Worm (Caenorhabditis elegans): ENCODE data around the gene F07G11.2.

Gene F07G11.2

DNA sequence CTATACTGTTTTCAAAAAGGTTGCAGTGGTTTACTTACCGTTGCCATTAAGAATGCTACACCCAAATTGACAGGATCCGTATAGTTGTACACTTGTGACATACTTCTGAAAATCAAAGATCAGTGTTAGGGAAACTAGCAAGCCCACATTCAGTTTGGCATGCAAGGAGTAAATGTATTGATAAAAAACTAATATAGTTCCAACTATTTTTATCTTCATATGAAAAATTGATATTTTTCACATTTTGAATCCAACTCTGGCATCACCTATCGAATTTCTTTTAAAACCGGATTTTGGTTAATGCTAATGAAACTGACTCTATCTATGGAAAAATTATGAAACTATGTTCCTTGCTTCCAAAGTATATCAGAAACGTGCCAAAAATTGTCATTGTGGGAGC, 20.7 kb downstream of the F07G11.2 start, which contains the start of gene srx-92:
Gene srx-92 (minus strand): TSS at position 101 of the 400 bp plus-strand sequence.
- TF ChIP-seq lin-11 (tag; optimal IDR thresholded peaks at IDR 0.05) (no peak), hlh-13 (GFP tag; optimal IDR thresholded peaks at IDR 0.05) (no peak), sox-4 (tag; optimal IDR thresholded peaks at IDR 0.05) (no peak), tbx-2 (tag; optimal IDR thresholded peaks at IDR 0.05) (no peak), ceh-31 (tag; optimal IDR thresholded peaks at IDR 0.05) (no peak), unc-42 (tag; optimal IDR thresholded peaks at IDR 0.05) (no peak)

DNA sequence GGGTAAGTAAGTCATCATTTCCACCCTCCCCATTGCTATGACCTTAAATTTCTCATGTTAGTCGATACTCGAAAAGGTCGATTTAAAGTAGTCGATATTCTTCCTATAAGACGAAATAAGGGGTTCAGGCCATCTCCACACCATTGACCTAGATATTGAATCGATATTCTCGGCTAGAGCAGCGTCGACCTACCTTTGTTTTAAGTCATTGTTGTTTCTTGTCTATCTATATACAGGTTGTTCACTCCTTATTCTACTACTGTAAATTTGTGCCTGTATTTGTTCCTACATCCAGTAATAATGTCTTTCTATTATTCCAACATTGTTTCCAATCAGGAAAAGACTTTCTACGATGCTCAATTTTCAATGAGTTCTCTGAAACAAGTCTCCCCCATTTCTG, 22.3 kb downstream of the F07G11.2 start, which contains the start of gene F10G2.4:
Gene F10G2.4 (plus strand): TSS at position 301 of the 400 bp plus-strand sequence.
- no peak for TF ChIP-seq hlh-6 (tag; optimal IDR thresholded peaks at IDR 0.05)

DNA sequence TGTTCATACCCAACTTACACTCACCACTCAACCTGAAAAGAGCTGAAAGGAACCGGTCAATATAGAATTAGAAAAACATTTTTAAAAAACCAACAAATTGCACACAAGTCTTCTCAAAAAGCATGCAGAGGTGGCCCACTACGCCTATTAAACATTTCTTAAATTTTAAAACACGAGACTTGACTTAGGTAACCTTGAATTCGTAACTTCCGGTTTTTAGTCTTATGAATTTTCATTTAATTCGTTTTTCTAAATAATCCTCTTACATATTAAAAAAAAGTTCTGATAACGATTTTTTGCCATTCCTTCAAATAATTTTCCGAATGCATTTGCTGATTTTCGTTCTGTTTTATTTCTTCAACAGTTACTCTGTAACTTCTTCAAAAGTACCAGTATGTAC, 23.5 kb downstream of the F07G11.2 start, which contains the start of gene clec-7:
Gene clec-7 (plus strand): TSS at position 301 of the 400 bp plus-strand sequence.
- TF ChIP-seq pax-1 (tag; optimal IDR thresholded peaks at IDR 0.05): no peak
- TF ChIP-seq odd-2 (tag; optimal IDR thresholded peaks at IDR 0.05): no peak
- TF ChIP-seq tbx-2 (tag; optimal IDR thresholded peaks at IDR 0.05): no peak
- no peak for TF ChIP-seq unc-55 (GFP tag; optimal IDR thresholded peaks at IDR 0.05)
- no peak for TF ChIP-seq ceh-2 (tag; optimal IDR thresholded peaks at IDR 0.05)
- TF ChIP-seq ama-1 (optimal IDR thresholded peaks at IDR 0.05): no peak
- no peak for TF ChIP-seq tbx-7 (tag; optimal IDR thresholded peaks at IDR 0.05)
- TF ChIP-seq ets-4 (tag; optimal IDR thresholded peaks at IDR 0.05): no peak
- TF ChIP-seq ceh-31 (tag; optimal IDR thresholded peaks at IDR 0.05): no peak
- no peak for TF ChIP-seq syd-9 (tag; optimal IDR thresholded peaks at IDR 0.05)
- TF ChIP-seq hlh-8 (tag; optimal IDR thresholded peaks at IDR 0.05): no peak
- no peak for TF ChIP-seq pag-3 (tag; optimal IDR thresholded peaks at IDR 0.05; ENCODE audit: borderline replicate concordance)
- TF ChIP-seq gmeb-2 (tag; optimal IDR thresholded peaks at IDR 0.05): no peak
- no peak for TF ChIP-seq lin-11 (tag; optimal IDR thresholded peaks at IDR 0.05)

DNA sequence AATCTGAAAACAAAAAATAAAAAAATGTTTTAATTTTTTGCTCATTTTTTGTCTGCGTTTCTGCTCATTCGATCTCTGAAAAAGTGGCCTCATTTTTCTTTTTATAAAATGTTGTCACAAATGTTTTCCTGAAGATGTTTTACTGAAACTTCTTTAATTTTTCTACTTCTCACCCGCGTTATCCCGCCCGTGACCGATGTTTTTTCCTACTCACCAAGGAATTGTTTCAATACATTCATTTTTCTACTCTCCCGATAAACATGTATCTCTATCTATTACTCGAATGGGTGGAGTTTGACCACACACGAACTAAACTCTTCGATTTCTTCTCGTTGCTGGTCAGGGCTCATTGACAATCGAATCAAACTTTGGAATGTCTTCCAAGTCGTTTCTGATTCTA, 26.3 kb downstream of the F07G11.2 start, which contains the start of gene F10G2.2:
Gene F10G2.2 (plus strand): TSS at position 301 of the 400 bp plus-strand sequence.
- TF ChIP-seq ceh-48 (tag; optimal IDR thresholded peaks at IDR 0.05) (no peak), sox-4 (tag; optimal IDR thresholded peaks at IDR 0.05) (no peak), hlh-6 (tag; optimal IDR thresholded peaks at IDR 0.05) (no peak), pat-9 (tag; optimal IDR thresholded peaks at IDR 0.05) (no peak), Y22D7AL.16 (tag; optimal IDR thresholded peaks at IDR 0.05) (no peak), ceh-22 (tag; optimal IDR thresholded peaks at IDR 0.05) (no peak), pha-4 (tag; optimal IDR thresholded peaks at IDR 0.05) (no peak), pros-1 (tag; optimal IDR thresholded peaks at IDR 0.05) (no peak), mec-3 (tag; optimal IDR thresholded peaks at IDR 0.05; ENCODE audit: borderline replicate concordance) (no peak), ceh-14 (tag; optimal IDR thresholded peaks at IDR 0.05) (no peak), F13H6.1 (tag; optimal IDR thresholded peaks at IDR 0.05) (no peak), fkh-6 (tag; optimal IDR thresholded peaks at IDR 0.05) (no peak), elt-4 (tag; optimal IDR thresholded peaks at IDR 0.05) (no peak), elt-2 (tag; optimal IDR thresholded peaks at IDR 0.05) (no peak), unc-3 (GFP tag; conservative IDR thresholded peaks at IDR 0.05) (no peak), unc-3 (tag; optimal IDR thresholded peaks at IDR 0.05) (no peak), C08G9.2 (tag; optimal IDR thresholded peaks at IDR 0.05) (no peak)

DNA sequence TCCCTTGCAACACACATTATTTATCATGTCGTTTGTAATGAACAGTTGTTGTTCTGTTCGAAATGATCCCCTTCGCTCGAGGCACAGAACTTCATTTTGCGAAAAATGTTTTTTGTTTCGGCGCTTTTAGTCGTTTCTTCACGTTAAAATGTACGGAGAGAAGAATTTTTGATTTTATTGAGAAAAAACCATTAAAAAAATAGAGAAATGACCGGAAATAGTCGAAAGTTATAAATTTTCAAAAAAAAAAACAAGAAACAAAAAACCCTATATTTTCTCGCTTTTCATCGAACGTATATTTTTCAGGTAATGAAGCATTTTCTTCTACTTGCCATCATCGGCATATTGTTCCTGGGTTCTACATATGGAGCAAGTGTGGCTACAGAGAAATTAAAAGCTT, 27.6 kb downstream of the F07G11.2 start, which contains the start of gene F10G2.1:
Gene F10G2.1 (plus strand): TSS at position 301 of the 400 bp plus-strand sequence.
- TF ChIP-seq nhr-11 (tag; optimal IDR thresholded peaks at IDR 0.05): no peak
- TF ChIP-seq unc-42 (tag; optimal IDR thresholded peaks at IDR 0.05): no peak
- TF ChIP-seq ceh-24 (tag; optimal IDR thresholded peaks at IDR 0.05): no peak
- TF ChIP-seq rnt-1 (tag; optimal IDR thresholded peaks at IDR 0.05): no peak
- TF ChIP-seq ceh-19 (GFP tag; optimal IDR thresholded peaks at IDR 0.05): no peak
- TF ChIP-seq odd-2 (tag; optimal IDR thresholded peaks at IDR 0.05): no peak
- TF ChIP-seq C38D4.7 (GFP tag; optimal IDR thresholded peaks at IDR 0.05): no peak
- no peak for TF ChIP-seq fkh-10 (GFP tag; optimal IDR thresholded peaks at IDR 0.05)
- TF ChIP-seq zip-5 (tag; optimal IDR thresholded peaks at IDR 0.05): no peak
- no peak for TF ChIP-seq pha-2 (tag; optimal IDR thresholded peaks at IDR 0.05)
- no peak for TF ChIP-seq hlh-6 (tag; optimal IDR thresholded peaks at IDR 0.05)
- no peak for TF ChIP-seq madf-2 (tag; optimal IDR thresholded peaks at IDR 0.05)
- no peak for TF ChIP-seq ama-1 (optimal IDR thresholded peaks at IDR 0.05)
- TF ChIP-seq unc-3 (GFP tag; conservative IDR thresholded peaks at IDR 0.05): no peak
- no peak for TF ChIP-seq unc-3 (tag; optimal IDR thresholded peaks at IDR 0.05)
- no peak for TF ChIP-seq ceh-48 (tag; optimal IDR thresholded peaks at IDR 0.05)
- TF ChIP-seq Y22D7AL.16 (tag; optimal IDR thresholded peaks at IDR 0.05): no peak
- no peak for TF ChIP-seq K02D7.2 (tag; optimal IDR thresholded peaks at IDR 0.05)
- no peak for TF ChIP-seq fax-1 (tag; optimal IDR thresholded peaks at IDR 0.05)
- TF ChIP-seq ceh-45 (GFP tag; IDR thresholded peaks at IDR 0.05): no peak
- no peak for TF ChIP-seq elt-2 (tag; optimal IDR thresholded peaks at IDR 0.05)
